Worm (Caenorhabditis elegans): ENCODE results near the gene C46C2.5.
"Not testable (repeated sequence)": the region's sequence is repeated elsewhere in the genome, so short reads cannot be mapped to it uniquely, and the experiment has no call there.

The C46C2.5 gene

ce11 chrIV:9196023-9196636, 3.7 kb upstream of the C46C2.5 start (continued):
- peak; percentile 98 for TF ChIP-seq T26A8.4 (GFP tag; IDR thresholded peaks at IDR 0.05)
- TF ChIP-seq T20F7.1 (GFP tag; optimal IDR thresholded peaks at IDR 0.05) = peak; percentile 76
- peak; percentile 97 for TF ChIP-seq arid-1 (GFP tag; conservative IDR thresholded peaks at IDR 0.05)
- TF ChIP-seq daf-19 (GFP tag; conservative IDR thresholded peaks at IDR 0.05) = peak; percentile 94
- TF ChIP-seq lin-1 (GFP tag; IDR thresholded peaks at IDR 0.05) = peak; percentile 95
- TF ChIP-seq vab-7 (GFP tag; IDR thresholded peaks at IDR 0.05) = peak; percentile 89
- TF ChIP-seq mes-2 (tag; optimal IDR thresholded peaks at IDR 0.05; ENCODE audit: poor library complexity, severe bottlenecking) = peak; percentile 81
- TF ChIP-seq nhr-42 (GFP tag; IDR thresholded peaks at IDR 0.05) = peak; percentile 98
- peak; percentile 83 for TF ChIP-seq F44E2.7 (GFP tag; IDR thresholded peaks at IDR 0.05)
- peak; percentile 97 for TF ChIP-seq ceh-44 (GFP tag; IDR thresholded peaks at IDR 0.05)
- TF ChIP-seq madf-5 (GFP tag; IDR thresholded peaks at IDR 0.05) = peak; percentile 87 to 98; a peak in 3 of 4 replicates
- TF ChIP-seq nhr-48 (tag; optimal IDR thresholded peaks at IDR 0.05) = peak; percentile 11
- 0 out of 2 replicates have a peak, but pooled peaks have one; percentile 72 for TF ChIP-seq Y105C5A.15 (GFP tag; IDR thresholded peaks at IDR 0.05)
- peak; percentile 96 for TF ChIP-seq dmd-9 (GFP tag; IDR thresholded peaks at IDR 0.05)
- peak; percentile 80 for TF ChIP-seq nhr-102 (tag; optimal IDR thresholded peaks at IDR 0.05)
- TF ChIP-seq php-3 (GFP tag; IDR thresholded peaks at IDR 0.05) = peak; percentile 95
- peak; percentile 66 for TF ChIP-seq unc-130 (GFP tag; optimal IDR thresholded peaks at IDR 0.05)
- TF ChIP-seq ctbp-1 (GFP tag; IDR thresholded peaks at IDR 0.05) = peak; percentile 84
- TF ChIP-seq ZK337.2 (GFP tag; IDR thresholded peaks at IDR 0.05) = peak; percentile 96
- TF ChIP-seq lin-29 (GFP tag; IDR thresholded peaks at IDR 0.05) = peak; percentile 97
- peak; percentile 96 for TF ChIP-seq saeg-2 (GFP tag; IDR thresholded peaks at IDR 0.05)
- peak; percentile 93 for TF ChIP-seq pha-4 (GFP tag; IDR thresholded peaks at IDR 0.05)
- not testable (repeated sequence) for TF ChIP-seq pha-4 (tag; optimal IDR thresholded peaks at IDR 0.05)
- TF ChIP-seq dmd-6 (GFP tag; IDR thresholded peaks at IDR 0.05) = peak; percentile 98

ce11 chrIV:9194524-9194923, 2.1 kb upstream of the C46C2.5 start, which contains the start of gene C46C2.7:
C46C2.7 (plus strand) TSS chrIV:9194824.
- 0 out of 2 replicates have a peak, but pooled peaks have one; percentile 7 for TF ChIP-seq lin-38 (GFP tag; IDR thresholded peaks at IDR 0.05)
- TF ChIP-seq lsy-2 (tag; optimal IDR thresholded peaks at IDR 0.05) = peak in 1 of 2 experiments; percentile 16

- TF ChIP-seq sdz-12 (GFP tag; optimal IDR thresholded peaks at IDR 0.05) = no peak
- TF ChIP-seq ceh-28 (tag; optimal IDR thresholded peaks at IDR 0.05) = no peak
- TF ChIP-seq ztf-11 (tag; optimal IDR thresholded peaks at IDR 0.05) = no peak
- TF ChIP-seq zfp-3 (GFP tag; conservative IDR thresholded peaks at IDR 0.05) = peak; percentile 54; the same call in 1 of the 2 replicates
- peak; percentile 77 for TF ChIP-seq spr-3 (GFP tag; optimal IDR thresholded peaks at IDR 0.05)
- peak; percentile 50 for TF ChIP-seq dpl-1 (GFP tag; optimal IDR thresholded peaks at IDR 0.05)
- TF ChIP-seq Y105C5A.15 (GFP tag; IDR thresholded peaks at IDR 0.05) = peak; percentile 83
- TF ChIP-seq zip-2 (tag; optimal IDR thresholded peaks at IDR 0.05) = peak; percentile 44
- TF ChIP-seq zfp-2 (tag; optimal IDR thresholded peaks at IDR 0.05) = peak; percentile 29
- TF ChIP-seq ZK337.2 (GFP tag; IDR thresholded peaks at IDR 0.05) = peak; percentile 76
- TF ChIP-seq lsy-2 (tag; optimal IDR thresholded peaks at IDR 0.05) = no peak
- TF ChIP-seq cey-2 (tag; optimal IDR thresholded peaks at IDR 0.05; ENCODE audit: borderline replicate concordance, insufficient read depth) = no peak
- TF ChIP-seq dve-1 (tag; optimal IDR thresholded peaks at IDR 0.05; ENCODE audit: insufficient read depth) = no peak
- no peak for TF ChIP-seq nhr-10 (tag; optimal IDR thresholded peaks at IDR 0.05)
- peak; percentile 79 for TF ChIP-seq hmg-1.1 (GFP tag; IDR thresholded peaks at IDR 0.05)
- no peak for TF ChIP-seq nhr-237 (tag; optimal IDR thresholded peaks at IDR 0.05)
- TF ChIP-seq fos-1 (tag; optimal IDR thresholded peaks at IDR 0.05) = no peak
- no peak for TF ChIP-seq snpc-4 (tag; optimal IDR thresholded peaks at IDR 0.05)
- TF ChIP-seq unc-62 (GFP tag; optimal IDR thresholded peaks at IDR 0.05 in 1 of 2) = peak in 1 of 2 experiments; percentile 91
- no peak for TF ChIP-seq unc-62 (tag; optimal IDR thresholded peaks at IDR 0.05)
- TF ChIP-seq jun-1 (tag; optimal IDR thresholded peaks at IDR 0.05) = no peak
- TF ChIP-seq nhr-41 (GFP tag; IDR thresholded peaks at IDR 0.05) = no peak
- peak; percentile 89 for TF ChIP-seq vab-7 (GFP tag; IDR thresholded peaks at IDR 0.05)
- TF ChIP-seq attf-4 (tag; optimal IDR thresholded peaks at IDR 0.05) = no peak
- TF ChIP-seq madf-5 (GFP tag; IDR thresholded peaks at IDR 0.05) = peak; percentile 42 to 56; a peak in 2 of 4 replicates
- no peak for TF ChIP-seq zag-1 (tag; optimal IDR thresholded peaks at IDR 0.05)
Measured at ce11 chrIV:9191183-9191582, 1.2 kb downstream of the C46C2.5 start.

All from whole organism, L4 larva.